Fruit fly (Drosophila melanogaster): ENCODE data around the gene tra.
"Not testable (repeated sequence)": the region's sequence is repeated elsewhere in the genome, so short reads cannot be mapped to it uniquely, and the experiment has no call there.

The tra gene

dm6 chr3L:16580049-16580448 lies 10.8 kb downstream of the tra start, which contains the start of gene nxf2:
TSS of gene nxf2 (minus strand) at chr3L:16580306.
- no peak for TF ChIP-seq CG10348 (GFP tag; IDR thresholded peaks at IDR 0.05)
- no peak for TF ChIP-seq CG34367 (tag; optimal IDR thresholded peaks at IDR 0.05)
- TF ChIP-seq CG13204 (GFP tag; optimal IDR thresholded peaks at IDR 0.05) = no peak
- no peak for TF ChIP-seq rn (GFP tag; IDR thresholded peaks at IDR 0.05)
- no peak for TF ChIP-seq fd96Ca (GFP tag; IDR thresholded peaks at IDR 0.05)
- no peak for TF ChIP-seq D1 (tag; optimal IDR thresholded peaks at IDR 0.05)
- no peak for TF ChIP-seq Snoo (tag; optimal IDR thresholded peaks at IDR 0.05)
- TF ChIP-seq CG15710 (tag; optimal IDR thresholded peaks at IDR 0.05) = no peak
- TF ChIP-seq Pif1B (GFP tag; optimal IDR thresholded peaks at IDR 0.05) = no peak
- TF ChIP-seq CG17806 (tag; optimal IDR thresholded peaks at IDR 0.05) = no peak
- TF ChIP-seq CG32121 (GFP tag; IDR thresholded peaks at IDR 0.05) = no peak
- TF ChIP-seq CG8159 (tag; optimal IDR thresholded peaks at IDR 0.05) = no peak

- no peak for TF ChIP-seq CG8301 (tag; optimal IDR thresholded peaks at IDR 0.05)
- no peak for TF ChIP-seq rn (GFP tag; IDR thresholded peaks at IDR 0.05)
- no peak for TF ChIP-seq CG8159 (tag; optimal IDR thresholded peaks at IDR 0.05)
These were observed 16.4 kb downstream of the tra start, which contains the start of gene mbf1 for dm6 chr3L:16574307-16574946. TSS of gene mbf1 (plus strand) at chr3L:16574436.

- not testable (repeated sequence) for TF ChIP-seq CG12605 (GFP tag; IDR thresholded peaks at IDR 0.05); CG34367 (tag; optimal IDR thresholded peaks at IDR 0.05); CG32121 (GFP tag; IDR thresholded peaks at IDR 0.05)
These were observed 17.6 kb downstream of the tra start, which contains the start of gene Mipp1 for dm6 chr3L:16573234-16573633. TSS of gene Mipp1 (minus strand) at chr3L:16573334.

dm6 chr3L:16572208-16572607 lies 18.6 kb downstream of the tra start:
- TF ChIP-seq Pif1B (GFP tag; optimal IDR thresholded peaks at IDR 0.05) (no peak), CG9948 (tag; optimal IDR thresholded peaks at IDR 0.05) (no peak), D1 (tag; optimal IDR thresholded peaks at IDR 0.05) (no peak), Snoo (tag; optimal IDR thresholded peaks at IDR 0.05) (no peak), CG17806 (tag; optimal IDR thresholded peaks at IDR 0.05) (no peak), CG32121 (GFP tag; IDR thresholded peaks at IDR 0.05) (0 out of 2 replicates have a peak, but pooled peaks have one; percentile 17), Ets98B (GFP tag; IDR thresholded peaks at IDR 0.05) (peak; percentile 41; the same call in 1 of the 2 replicates)

- no peak for TF ChIP-seq CG12605 (GFP tag; IDR thresholded peaks at IDR 0.05)
- TF ChIP-seq CG10348 (GFP tag; IDR thresholded peaks at IDR 0.05) = no peak
- no peak for TF ChIP-seq CG17806 (tag; optimal IDR thresholded peaks at IDR 0.05)
- TF ChIP-seq Ets98B (GFP tag; IDR thresholded peaks at IDR 0.05) = no peak
- TF ChIP-seq CG34367 (tag; optimal IDR thresholded peaks at IDR 0.05) = no peak
- no peak for TF ChIP-seq CG8159 (tag; optimal IDR thresholded peaks at IDR 0.05)
- TF ChIP-seq fd96Ca (GFP tag; IDR thresholded peaks at IDR 0.05) = no peak
- no peak for TF ChIP-seq CG14655 (GFP tag; optimal IDR thresholded peaks at IDR 0.05)
- TF ChIP-seq CG15710 (tag; optimal IDR thresholded peaks at IDR 0.05) = no peak
- no peak for TF ChIP-seq CG8301 (tag; optimal IDR thresholded peaks at IDR 0.05)
- TF ChIP-seq CG32121 (GFP tag; IDR thresholded peaks at IDR 0.05) = no peak
- TF ChIP-seq CG4496 (GFP tag; IDR thresholded peaks at IDR 0.05) = no peak
- TF ChIP-seq Pif1B (GFP tag; optimal IDR thresholded peaks at IDR 0.05) = no peak
- TF ChIP-seq EcR (GFP tag; optimal IDR thresholded peaks at IDR 0.05) = no peak
- TF ChIP-seq Pif1A (GFP tag; optimal IDR thresholded peaks at IDR 0.05) = no peak
These were observed 19.1 kb downstream of the tra start for dm6 chr3L:16571739-16572063.

dm6 chr3L:16571014-16571738 lies 19.7 kb downstream of the tra start:
- TF ChIP-seq CG34367 (tag; optimal IDR thresholded peaks at IDR 0.05) (no peak), CG8301 (tag; optimal IDR thresholded peaks at IDR 0.05) (peak; percentile 7), CG4496 (GFP tag; IDR thresholded peaks at IDR 0.05) (0 out of 3 replicates have a peak, but pooled peaks have one; percentile 6)

- no peak for TF ChIP-seq D1 (tag; optimal IDR thresholded peaks at IDR 0.05)
- no peak for TF ChIP-seq CG4496 (GFP tag; IDR thresholded peaks at IDR 0.05)
- no peak for TF ChIP-seq EcR (GFP tag; optimal IDR thresholded peaks at IDR 0.05)
- no peak for TF ChIP-seq CG12605 (GFP tag; IDR thresholded peaks at IDR 0.05)
- TF ChIP-seq CG9948 (tag; optimal IDR thresholded peaks at IDR 0.05) = no peak
- no peak for TF ChIP-seq CG8301 (tag; optimal IDR thresholded peaks at IDR 0.05)
- no peak for TF ChIP-seq CG15710 (tag; optimal IDR thresholded peaks at IDR 0.05)
- TF ChIP-seq CG34367 (tag; optimal IDR thresholded peaks at IDR 0.05) = no peak
- no peak for TF ChIP-seq CG13204 (GFP tag; optimal IDR thresholded peaks at IDR 0.05)
- TF ChIP-seq CG10348 (GFP tag; IDR thresholded peaks at IDR 0.05) = no peak
- no peak for TF ChIP-seq gl (tag; optimal IDR thresholded peaks at IDR 0.05)
- no peak for TF ChIP-seq rn (GFP tag; IDR thresholded peaks at IDR 0.05)
- no peak for TF ChIP-seq CG17806 (tag; optimal IDR thresholded peaks at IDR 0.05)
These were observed 21.4 kb downstream of the tra start for dm6 chr3L:16569456-16569855.

Data from whole organism, pupa.